Fruit fly (Drosophila melanogaster): Measurements from ENCODE around the gene Myo28B1.

Myo28B1 gene

DNA sequence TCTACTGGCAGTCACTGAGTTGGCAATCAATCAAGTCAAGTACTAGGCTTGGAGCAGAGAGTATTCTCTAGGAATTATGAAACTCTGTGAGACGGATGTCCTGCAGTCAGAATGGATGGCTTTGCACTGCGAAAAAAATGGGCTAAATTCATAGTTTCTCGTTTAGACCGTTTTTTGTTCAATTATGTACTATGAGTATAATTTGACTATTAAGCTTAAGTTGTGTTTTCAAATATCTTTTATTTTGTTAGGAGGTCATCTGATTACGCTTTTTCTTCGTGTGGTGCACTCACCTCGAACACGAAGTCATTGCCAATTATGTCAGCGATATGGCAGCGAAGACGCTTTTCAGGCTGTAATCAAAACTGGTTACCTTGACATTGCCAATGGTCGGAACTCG lies 38.4 kb upstream of the Myo28B1 start (continued):
- TF ChIP-seq CG8319 (GFP tag; optimal IDR thresholded peaks at IDR 0.05): no peak
- no peak for TF ChIP-seq Hr38 (GFP tag; optimal IDR thresholded peaks at IDR 0.05)
- peak in 1 of 2 experiments; percentile 31 for TF ChIP-seq salr (GFP tag; optimal IDR thresholded peaks at IDR 0.05)
- TF ChIP-seq Hr4 (GFP tag; optimal IDR thresholded peaks at IDR 0.05): peak; percentile 26
- TF ChIP-seq topi (GFP tag; optimal IDR thresholded peaks at IDR 0.05): no peak
- TF ChIP-seq CG6808 (GFP tag; optimal IDR thresholded peaks at IDR 0.05): no peak
- no peak for TF ChIP-seq CG9139 (GFP tag; optimal IDR thresholded peaks at IDR 0.05)
- TF ChIP-seq fd59A (GFP tag; optimal IDR thresholded peaks at IDR 0.05): no peak
- TF ChIP-seq pdm3 (GFP tag; optimal IDR thresholded peaks at IDR 0.05): peak; percentile 2
- peak; percentile 57 for TF ChIP-seq CG15336 (GFP tag; IDR thresholded peaks at IDR 0.05)
- TF ChIP-seq Ets21C (GFP tag; optimal IDR thresholded peaks at IDR 0.05): no peak
- TF ChIP-seq Sox14 (GFP tag; optimal IDR thresholded peaks at IDR 0.05): peak; percentile 31
- TF ChIP-seq CG34406 (GFP tag; optimal IDR thresholded peaks at IDR 0.05): no peak
- TF ChIP-seq Sox15 (GFP tag; optimal IDR thresholded peaks at IDR 0.05): no peak
- TF ChIP-seq Blimp-1 (GFP tag; optimal IDR thresholded peaks at IDR 0.05): no peak
- no peak for TF ChIP-seq fkh (GFP tag; optimal IDR thresholded peaks at IDR 0.05)
- no peak for TF ChIP-seq Hr39 (GFP tag; optimal IDR thresholded peaks at IDR 0.05)
- TF ChIP-seq CG11762 (GFP tag; optimal IDR thresholded peaks at IDR 0.05; ENCODE audit: insufficient read depth): no peak
- TF ChIP-seq CG7368 (GFP tag; optimal IDR thresholded peaks at IDR 0.05): peak; percentile 8
- no peak for TF ChIP-seq CG8632 (GFP tag; optimal IDR thresholded peaks at IDR 0.05)
- TF ChIP-seq CG10631 (GFP tag; optimal IDR thresholded peaks at IDR 0.05): peak; percentile 42
- TF ChIP-seq Eip78C (GFP tag): peak; percentile 87
- peak; percentile 45; the same call in 1 of the 3 replicates for TF ChIP-seq CG8119 (GFP tag; IDR thresholded peaks at IDR 0.05)
- peak; percentile 35; the same call in 1 of the 2 replicates for TF ChIP-seq Gug (GFP tag; IDR thresholded peaks at IDR 0.05)
- no peak for TF ChIP-seq Met (GFP tag; optimal IDR thresholded peaks at IDR 0.05)
- peak; percentile 39 for TF ChIP-seq Ets96B (tag; optimal IDR thresholded peaks at IDR 0.05)
- peak; percentile 6 for TF ChIP-seq OdsH (GFP tag; optimal IDR thresholded peaks at IDR 0.05)
- peak; percentile 35 for TF ChIP-seq Eip75B (GFP tag; optimal IDR thresholded peaks at IDR 0.05)
- TF ChIP-seq CG32006 (GFP tag; optimal IDR thresholded peaks at IDR 0.05): peak; percentile 62
- peak; percentile 35 for TF ChIP-seq CG4318 (GFP tag; optimal IDR thresholded peaks at IDR 0.05)
- no peak for TF ChIP-seq dac (GFP tag; optimal IDR thresholded peaks at IDR 0.05)
- no peak for TF ChIP-seq CG1621 (tag; optimal IDR thresholded peaks at IDR 0.05)
- TF ChIP-seq CG6163 (GFP tag; IDR thresholded peaks at IDR 0.05): peak; percentile 75; the same call in 2 of the 3 replicates
- TF ChIP-seq vri (GFP tag; optimal IDR thresholded peaks at IDR 0.05): no peak

DNA sequence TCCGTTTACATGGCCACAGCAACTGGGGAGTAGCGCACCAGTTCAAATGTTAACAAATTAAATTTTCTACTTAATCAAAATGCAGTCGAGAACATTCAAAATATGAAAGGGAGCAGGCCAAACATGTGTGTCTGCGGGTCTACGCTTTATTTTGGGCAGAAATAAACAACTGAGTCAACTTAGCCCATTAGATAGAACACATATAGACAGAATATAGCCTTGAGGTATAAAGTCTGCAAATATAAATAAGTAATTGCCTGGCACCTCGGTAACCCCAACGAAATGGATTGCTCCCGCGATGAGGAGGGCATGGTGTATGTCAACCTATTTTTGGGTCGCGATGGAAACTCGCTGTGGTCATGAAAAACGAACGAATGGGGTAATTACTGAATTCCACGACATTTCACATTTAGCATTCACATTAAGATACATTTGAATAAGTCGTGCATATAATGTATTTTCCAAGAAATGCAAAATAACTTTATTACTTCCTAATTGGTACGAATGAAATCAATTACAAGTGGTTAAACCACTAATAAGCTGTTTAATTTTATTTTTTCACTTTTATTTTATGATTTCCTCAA lies 37.4 kb upstream of the Myo28B1 start:
- peak; percentile 27 for TF ChIP-seq svp (GFP tag)
- TF ChIP-seq CG9139 (GFP tag; optimal IDR thresholded peaks at IDR 0.05): no peak
- TF ChIP-seq fkh (GFP tag; optimal IDR thresholded peaks at IDR 0.05): peak; percentile 88
- TF ChIP-seq eg (GFP tag; IDR thresholded peaks at IDR 0.05): no peak

DNA sequence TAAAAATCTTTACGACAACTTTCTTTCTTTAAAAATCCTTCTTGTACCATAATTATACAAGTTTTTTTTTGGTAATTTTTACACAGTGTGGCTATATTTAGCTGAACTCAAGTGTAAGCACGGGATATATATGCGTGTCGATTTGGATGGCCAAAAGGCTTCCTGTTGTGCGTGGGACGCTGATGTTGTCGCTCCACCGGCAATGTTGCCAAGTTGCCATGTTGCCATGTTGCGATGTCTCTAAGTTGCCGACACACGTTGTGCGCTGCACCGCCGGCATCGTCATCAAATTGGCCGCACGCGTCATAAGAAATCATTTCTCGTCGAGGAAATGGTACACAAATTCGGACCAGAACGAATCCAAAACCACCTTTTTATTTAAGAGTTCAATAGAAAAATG lies 35.2 kb upstream of the Myo28B1 start:
- TF ChIP-seq lz (GFP tag; optimal IDR thresholded peaks at IDR 0.05): no peak
- no peak for TF ChIP-seq Eip93F (GFP tag; optimal IDR thresholded peaks at IDR 0.05)
- TF ChIP-seq CG1621 (tag; optimal IDR thresholded peaks at IDR 0.05): no peak
- no peak for TF ChIP-seq CG9139 (GFP tag; optimal IDR thresholded peaks at IDR 0.05)
- TF ChIP-seq spab (GFP tag; optimal IDR thresholded peaks at IDR 0.05): no peak
- no peak for TF ChIP-seq pdm3 (GFP tag; optimal IDR thresholded peaks at IDR 0.05)
- TF ChIP-seq CG6854 (GFP tag; optimal IDR thresholded peaks at IDR 0.05): no peak
- no peak for TF ChIP-seq Gug (GFP tag; IDR thresholded peaks at IDR 0.05)
- no peak for TF ChIP-seq fd59A (GFP tag; optimal IDR thresholded peaks at IDR 0.05)
- no peak for TF ChIP-seq CG11762 (GFP tag; optimal IDR thresholded peaks at IDR 0.05; ENCODE audit: insufficient read depth)
- no peak for TF ChIP-seq cyc (GFP tag; optimal IDR thresholded peaks at IDR 0.05)
- no peak for TF ChIP-seq Sox102F (GFP tag; optimal IDR thresholded peaks at IDR 0.05)
- no peak for TF ChIP-seq acj6 (GFP tag; optimal IDR thresholded peaks at IDR 0.05)
- no peak for TF ChIP-seq CG4318 (GFP tag; optimal IDR thresholded peaks at IDR 0.05)
- no peak for TF ChIP-seq CG3919 (GFP tag; optimal IDR thresholded peaks at IDR 0.05)
- no peak for TF ChIP-seq OdsH (GFP tag; optimal IDR thresholded peaks at IDR 0.05)

All from whole organism, prepupa.